Fruit fly (Drosophila melanogaster) Kc167 (cell line): Measurements from ENCODE around the gene CG7227.

Experiments used
- Myc ChIP-seq: fragments of >200 bp; optimal IDR thresholded peaks from 2 replicates; lab custom pipeline; 2017; ENCODE audit warnings: missing external identifiers
- Sin3A ChIP-seq: fragments of >200 bp; optimal IDR thresholded peaks from 2 replicates; lab custom pipeline; 2018; ENCODE audit warnings: missing external identifiers
- h ChIP-seq: fragments of >200 bp; optimal IDR thresholded peaks from 3 replicates; lab custom pipeline; 2018; ENCODE audit warnings: missing external identifiers
- insv ChIP-seq: fragments of >200 bp; optimal IDR thresholded peaks from 3 replicates; lab custom pipeline; 2018; ENCODE audit warnings: missing external identifiers
- psq ChIP-seq: fragments of >200 bp; optimal IDR thresholded peaks from 2 replicates; lab custom pipeline; 2017; ENCODE audit warnings: missing external identifiers
- ttk ChIP-seq: sonication (Bioruptor generic); optimal IDR thresholded peaks from 2 replicates; lab custom pipeline; 2017; ENCODE audit warnings: missing external identifiers

DNA sequence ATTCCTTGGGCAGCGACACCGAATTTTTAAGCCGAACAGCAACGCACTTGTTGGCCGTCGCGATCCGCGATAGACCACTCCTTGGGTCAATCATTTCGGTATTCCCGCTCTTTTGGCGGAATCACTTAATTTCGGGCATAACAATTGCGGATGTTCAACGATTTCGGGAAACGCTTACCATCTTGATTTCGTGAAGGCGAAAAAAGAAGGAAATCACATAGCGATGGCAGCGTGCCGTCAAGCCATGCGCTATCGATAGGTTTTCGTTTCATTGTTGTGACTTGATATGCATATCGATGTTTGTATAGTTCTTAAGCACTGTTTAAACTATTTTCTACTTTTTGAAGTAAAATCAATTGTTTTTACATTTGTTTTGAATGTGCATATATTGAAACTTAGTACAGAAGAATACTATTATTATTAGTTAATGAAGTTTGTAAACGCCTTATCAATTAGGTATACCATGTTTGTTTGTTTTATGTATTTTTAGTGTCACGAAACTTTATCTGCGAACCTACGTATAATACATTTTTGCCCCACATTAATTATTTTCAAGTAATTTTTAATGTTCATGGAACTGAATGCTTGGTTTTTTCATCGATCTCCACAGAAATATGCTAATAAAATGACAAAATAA is 44.8 kb upstream of the CG7227 start, which contains the start of gene RpL36A:
- TF ChIP-seq insv (no peak), h (lab: Kevin White, UChicago) (no peak), psq (lab: Kevin White, UChicago) (no peak), Myc (lab: Kevin White, UChicago) (no peak), ttk (lab: Kevin White, UChicago) (no peak), Sin3A (lab: Kevin White, UChicago) (no peak)
